Worm (Caenorhabditis elegans) whole organism, mixed stage, embryonic: Measurements from ENCODE around the gene vab-23.

Experiments
- bed-3 ChIP-seq: fragments of 200-800 bp; sonication (Bioruptor generic); optimal IDR thresholded peaks from 3 replicates; lab custom pipeline; 2018; ENCODE audit warnings: mild to moderate bottlenecking, missing genetic modification characterization, moderate library complexity, missing compliant biosample characterization
- blmp-1 ChIP-seq: fragments of 150-350 bp; optimal IDR thresholded peaks from 2 replicates; lab custom pipeline; 2014; ENCODE audit warnings: missing biosample characterization, missing genetic modification characterization
- ceh-39 ChIP-seq: fragments of 150-350 bp; optimal IDR thresholded peaks from 2 replicates; lab custom pipeline; 2014; ENCODE audit warnings: missing biosample characterization, missing genetic modification characterization
- ceh-43 ChIP-seq: fragments of 200-800 bp; sonication (Bioruptor generic); optimal IDR thresholded peaks from 2 replicates; lab custom pipeline; 2018; ENCODE audit warnings: mild to moderate bottlenecking, missing genetic modification characterization, moderate library complexity, missing compliant biosample characterization
- ceh-83 ChIP-seq: fragments of 200-800 bp; sonication (Bioruptor generic); optimal IDR thresholded peaks from 2 replicates; lab custom pipeline; 2018; ENCODE audit warnings: mild to moderate bottlenecking, missing genetic modification characterization, missing compliant biosample characterization
- ces-1 ChIP-seq: fragments of 150-350 bp; optimal IDR thresholded peaks from 2 replicates; lab custom pipeline; 2014; ENCODE audit warnings: missing biosample characterization, missing genetic modification reagents, missing genetic modification characterization
- cnd-1 ChIP-seq: fragments of 200-800 bp; sonication (Bioruptor generic); optimal IDR thresholded peaks from 2 replicates; lab custom pipeline; 2018; ENCODE audit warnings: mild to moderate bottlenecking, missing genetic modification characterization, missing compliant biosample characterization
- drap-1 ChIP-seq: fragments of 200-800 bp; sonication (Bioruptor generic); optimal IDR thresholded peaks from 3 replicates; lab custom pipeline; 2018; ENCODE audit warnings: mild to moderate bottlenecking, missing genetic modification characterization, missing compliant biosample characterization
- elt-1 ChIP-seq: sonication (generic microtip); optimal IDR thresholded peaks from 2 replicates; lab custom pipeline; 2017; ENCODE audit warnings: missing genetic modification characterization, mild to moderate bottlenecking, missing compliant biosample characterization, antibody characterized with exemption, moderate library complexity, borderline replicate concordance; ENCODE audit not compliant: insufficient read depth
- elt-3 ChIP-seq: fragments of 150-350 bp; optimal IDR thresholded peaks from 2 replicates; lab custom pipeline; 2014; ENCODE audit warnings: missing biosample characterization, missing genetic modification characterization
- flh-1 ChIP-seq: fragments of 200-800 bp; sonication (Bioruptor generic); optimal IDR thresholded peaks from 2 replicates; lab custom pipeline; 2018; ENCODE audit warnings: mild to moderate bottlenecking, missing genetic modification characterization, moderate library complexity, missing compliant biosample characterization
- ham-2 ChIP-seq: fragments of 200-800 bp; sonication (Bioruptor generic); optimal IDR thresholded peaks from 2 replicates; lab custom pipeline; 2018; ENCODE audit warnings: mild to moderate bottlenecking, missing genetic modification characterization, missing compliant biosample characterization
- hlh-1 ChIP-seq: fragments of 150-350 bp; optimal IDR thresholded peaks from 2 replicates; lab custom pipeline; 2014; ENCODE audit warnings: missing biosample characterization, missing genetic modification reagents, missing genetic modification characterization
- lin-13 ChIP-seq: fragments of 150-350 bp; optimal IDR thresholded peaks from 2 replicates; lab custom pipeline; 2014; ENCODE audit warnings: missing biosample characterization, missing genetic modification characterization
- lin-32 ChIP-seq: fragments of 200-800 bp; sonication (Bioruptor generic); optimal IDR thresholded peaks from 2 replicates; lab custom pipeline; 2018; ENCODE audit warnings: mild to moderate bottlenecking, missing genetic modification characterization, missing compliant biosample characterization
- lsy-2 ChIP-seq: fragments of 150-350 bp; optimal IDR thresholded peaks from 2 replicates; lab custom pipeline; 2014; ENCODE audit warnings: missing biosample characterization, missing genetic modification characterization
- mab-5 ChIP-seq: fragments of 150-350 bp; optimal IDR thresholded peaks from 2 replicates; lab custom pipeline; 2014; ENCODE audit warnings: missing biosample characterization, missing genetic modification characterization
- mep-1 ChIP-seq: fragments of 150-350 bp; optimal IDR thresholded peaks from 2 replicates; lab custom pipeline; 2017; ENCODE audit warnings: missing biosample characterization, missing genetic modification reagents, missing genetic modification characterization, inconsistent platforms
- mls-2 ChIP-seq: sonication (generic microtip); optimal IDR thresholded peaks from 2 replicates; lab custom pipeline; 2016; ENCODE audit warnings: mild to moderate bottlenecking, missing genetic modification characterization, moderate library complexity, missing compliant biosample characterization
- nhr-12 ChIP-seq: fragments of 150-350 bp; optimal IDR thresholded peaks from 2 replicates; lab custom pipeline; 2014; ENCODE audit warnings: missing biosample characterization, missing genetic modification characterization
- nhr-237 ChIP-seq: fragments of 150-350 bp; optimal IDR thresholded peaks from 2 replicates; lab custom pipeline; 2014; ENCODE audit warnings: missing biosample characterization, missing genetic modification characterization
- nhr-28 ChIP-seq: fragments of 150-350 bp; optimal IDR thresholded peaks from 2 replicates; lab custom pipeline; 2014; ENCODE audit warnings: missing biosample characterization, missing genetic modification characterization
- nhr-76 ChIP-seq: sonication (generic microtip); optimal IDR thresholded peaks from 2 replicates; lab custom pipeline; 2017; ENCODE audit warnings: missing biosample characterization, missing genetic modification characterization
- sem-2 ChIP-seq: fragments of 200-800 bp; sonication (Bioruptor generic); optimal IDR thresholded peaks from 2 replicates; lab custom pipeline; 2018; ENCODE audit warnings: mild to moderate bottlenecking, missing genetic modification characterization, missing compliant biosample characterization
- snpc-4 ChIP-seq: fragments of 150-350 bp; optimal IDR thresholded peaks from 2 replicates; lab custom pipeline; 2014; ENCODE audit warnings: missing biosample characterization, missing genetic modification characterization
- sptf-1 ChIP-seq: sonication (generic microtip); optimal IDR thresholded peaks from 2 replicates; lab custom pipeline; 2017; ENCODE audit warnings: mild to moderate bottlenecking, missing genetic modification characterization, moderate library complexity, missing compliant biosample characterization
- unc-120 ChIP-seq: sonication (generic microtip); optimal IDR thresholded peaks from 2 replicates; lab custom pipeline; 2017; ENCODE audit warnings: missing genetic modification characterization, missing compliant biosample characterization; ENCODE audit not compliant: poor library complexity, severe bottlenecking
- unc-39 ChIP-seq: fragments of 150-350 bp; optimal IDR thresholded peaks from 2 replicates; lab custom pipeline; 2014; ENCODE audit warnings: missing biosample characterization, missing genetic modification characterization
- unc-62 ChIP-seq: fragments of 150-350 bp; optimal IDR thresholded peaks from 2 replicates; lab custom pipeline; 2014; ENCODE audit warnings: missing biosample characterization, missing genetic modification reagents, missing genetic modification characterization
- zip-8 ChIP-seq: fragments of 150-350 bp; optimal IDR thresholded peaks from 2 replicates; lab custom pipeline; 2014; ENCODE audit warnings: missing biosample characterization, missing genetic modification characterization
- ztf-11 ChIP-seq: fragments of 150-350 bp; optimal IDR thresholded peaks from 2 replicates; lab custom pipeline; 2014; ENCODE audit warnings: missing biosample characterization, missing genetic modification characterization

vab-23 gene

DNA sequence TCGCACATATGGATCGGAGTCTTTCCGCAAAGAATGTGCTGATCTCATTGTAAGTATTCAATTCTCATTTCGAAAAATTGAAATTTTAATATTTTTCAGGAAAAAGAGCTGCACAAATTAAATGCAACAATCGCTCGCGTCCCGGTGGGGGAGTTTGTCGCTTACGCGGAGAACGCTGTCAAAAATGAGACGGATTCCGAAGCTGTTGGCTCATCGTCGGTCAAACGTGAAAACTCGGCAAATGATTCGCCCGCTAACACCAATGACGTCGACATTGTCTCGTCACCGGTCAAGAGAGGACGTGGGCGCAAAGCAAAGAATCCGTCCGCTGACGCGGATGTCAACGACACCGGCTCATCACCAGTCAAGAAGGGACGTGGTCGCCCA, 15.5 kb upstream of the vab-23 start:
- TF ChIP-seq unc-120: no peak
- TF ChIP-seq, all 35 proteins: peak for 0

DNA sequence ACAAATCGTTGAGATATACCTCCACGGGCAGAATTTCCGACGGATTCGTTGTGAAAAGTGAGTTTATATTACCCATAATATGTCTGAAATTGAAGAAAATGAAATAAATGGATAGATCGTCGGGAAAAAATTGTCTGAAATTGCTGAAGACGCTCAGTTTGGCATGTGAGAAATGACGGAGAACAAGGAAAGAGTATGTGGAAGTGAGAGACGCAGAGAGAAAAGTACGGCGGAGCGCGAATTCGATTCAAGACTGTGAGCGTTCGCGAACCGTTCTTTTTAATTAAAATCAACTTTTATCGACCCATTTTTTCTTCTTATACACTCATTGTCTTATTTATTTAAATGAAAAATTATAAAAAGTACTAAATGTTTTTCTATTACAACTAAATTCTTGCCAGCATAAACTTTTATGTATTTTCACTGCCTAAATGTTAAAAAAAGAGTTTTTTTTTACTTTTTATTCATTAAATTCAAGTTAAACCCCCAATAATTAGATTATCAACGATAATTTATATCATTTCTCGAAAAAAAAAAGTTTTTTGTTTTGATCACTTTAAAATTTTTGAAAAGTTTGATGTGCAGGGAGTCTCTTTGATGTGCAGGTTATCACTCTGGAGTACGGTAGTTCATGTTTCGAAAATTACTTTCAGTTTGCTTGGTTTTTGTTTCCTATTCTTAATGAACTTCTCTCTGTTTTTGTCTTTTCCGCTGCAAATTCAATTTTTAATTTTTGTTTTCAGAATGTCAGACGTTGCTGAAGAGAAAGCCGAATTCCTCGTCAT, 15.0 kb upstream of the vab-23 start, which contains the start of the genes vps-15 and hmg-12:
Gene vps-15 (minus strand): TSS at position 83 of the 785 bp plus-strand sequence.
Gene hmg-12 (plus strand): TSS at position 744 of the 785 bp plus-strand sequence.
- TF ChIP-seq unc-120 (no peak), lsy-2 (tag; lab: Kevin White, UChicago) (peak; percentile 87)
- TF ChIP-seq, all 35 proteins: peak for 1

- TF ChIP-seq nhr-12 (no peak), zip-8 (tag; lab: Kevin White, UChicago) (no peak), unc-39 (tag; lab: Kevin White, UChicago) (no peak), sem-2 (GFP tag; lab: Kevin White, UChicago) (no peak), ham-2 (GFP tag; lab: Kevin White, UChicago) (no peak), ceh-39 (tag; lab: Kevin White, UChicago) (no peak), sptf-1 (tag; lab: Kevin White, UChicago) (no peak), ztf-11 (tag; lab: Kevin White, UChicago) (no peak), lin-32 (GFP tag; lab: Kevin White, UChicago) (no peak), elt-1 (no peak), mep-1 (tag; lab: Kevin White, UChicago) (no peak), cnd-1 (tag; lab: Kevin White, UChicago) (no peak), lin-13 (tag; lab: Kevin White, UChicago) (no peak), mls-2 (tag; lab: Kevin White, UChicago) (no peak), ceh-43 (GFP tag; lab: Kevin White, UChicago) (no peak), unc-62 (no peak), snpc-4 (tag; lab: Kevin White, UChicago) (no peak), unc-120 (no peak), ceh-83 (no peak)
- TF ChIP-seq, all 35 proteins: peak for 0
Observed at ce11 chrII:11914304-11914703, 13.3 kb upstream of the vab-23 start, which contains the start of gene ZK930.7. ZK930.7 (plus strand) TSS chrII:11914604.

DNA sequence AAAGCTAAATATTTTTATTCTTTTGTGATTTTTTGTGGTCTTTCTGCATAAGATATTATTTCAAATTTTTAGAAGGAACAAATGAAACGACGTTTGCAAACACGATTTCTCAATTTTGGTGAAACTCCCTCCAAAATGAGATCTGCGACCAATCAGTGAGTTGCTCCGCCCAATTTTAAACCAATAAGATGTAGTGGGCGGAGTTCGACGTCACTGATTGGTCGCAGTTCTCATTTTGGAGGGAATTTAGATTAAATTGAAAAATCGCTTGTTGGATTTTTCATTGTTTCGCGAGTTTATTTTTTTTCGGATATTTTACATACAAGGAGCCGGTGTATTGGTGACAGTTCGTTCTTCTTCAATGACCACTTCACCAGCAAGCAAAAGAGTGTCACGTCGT, 9.6 kb upstream of the vab-23 start:
- TF ChIP-seq nhr-76 (tag; lab: Kevin White, UChicago) (no peak), flh-1 (no peak), mab-5 (no peak), sptf-1 (tag; lab: Kevin White, UChicago) (no peak), snpc-4 (tag; lab: Kevin White, UChicago) (no peak), ceh-83 (no peak), ceh-43 (GFP tag; lab: Kevin White, UChicago) (no peak), nhr-28 (tag; lab: Kevin White, UChicago) (no peak), elt-3 (tag; lab: Kevin White, UChicago) (no peak), cnd-1 (tag; lab: Kevin White, UChicago) (no peak), lsy-2 (tag; lab: Kevin White, UChicago) (no peak), bed-3 (GFP tag; lab: Kevin White, UChicago) (no peak), unc-62 (no peak), drap-1 (no peak), ces-1 (GFP tag; lab: Kevin White, UChicago) (no peak), ham-2 (GFP tag; lab: Kevin White, UChicago) (no peak), ceh-39 (tag; lab: Kevin White, UChicago) (no peak), hlh-1 (tag; lab: Kevin White, UChicago) (no peak), mls-2 (tag; lab: Kevin White, UChicago) (no peak), nhr-237 (tag; lab: Kevin White, UChicago) (no peak)

ce11 chrII:11906217-11906616, 5.2 kb upstream of the vab-23 start, which contains the start of gene ZK930.4:
ZK930.4 (plus strand) TSS chrII:11906517.
- TF ChIP-seq lin-13 (tag; lab: Kevin White, UChicago): no peak
- no peak for TF ChIP-seq bed-3 (GFP tag; lab: Kevin White, UChicago)
- TF ChIP-seq sptf-1 (tag; lab: Kevin White, UChicago): no peak
- no peak for TF ChIP-seq ces-1 (GFP tag; lab: Kevin White, UChicago)
- no peak for TF ChIP-seq blmp-1
- no peak for TF ChIP-seq zip-8 (tag; lab: Kevin White, UChicago)
- TF ChIP-seq, all 35 proteins: peak for 0
